Worm (Caenorhabditis elegans) whole organism, L4 larva: ENCODE results near the gene haf-7.
"Not testable (repeated sequence)": the region's sequence is repeated elsewhere in the genome, so short reads cannot be mapped to it uniquely, and the experiment has no call there.

Source experiments
- Y48G9A.11 ChIP-seq: fragments of 200-800 bp; sonication (Bioruptor generic); IDR thresholded peaks from 2 replicates; pipeline ENCODE4 v1.3.6; 2022; ENCODE audit warnings: missing genetic modification reagents, missing genetic modification characterization, missing compliant biosample characterization
- ceh-82 ChIP-seq: sonication (generic microtip); optimal IDR thresholded peaks from 2 replicates; lab custom pipeline; 2017; ENCODE audit warnings: missing biosample characterization, missing genetic modification characterization
- dmd-6 ChIP-seq: fragments of 200-800 bp; sonication (Bioruptor generic); IDR thresholded peaks from 2 replicates; pipeline ENCODE4 v1.3.6; 2022; ENCODE audit warnings: missing genetic modification reagents, missing genetic modification characterization, missing compliant biosample characterization
- gei-8 ChIP-seq: fragments of 200-800 bp; sonication (Bioruptor generic); optimal IDR thresholded peaks from 2 replicates; lab custom pipeline; 2018; ENCODE audit warnings: mild to moderate bottlenecking, missing genetic modification characterization, missing compliant biosample characterization
- lin-13 ChIP-seq: fragments of 150-350 bp; optimal IDR thresholded peaks from 2 replicates; lab custom pipeline; 2014; ENCODE audit warnings: missing biosample characterization, missing genetic modification reagents, missing genetic modification characterization
- nhr-28 ChIP-seq: fragments of 150-350 bp; optimal IDR thresholded peaks from 2 replicates; lab custom pipeline; 2014; ENCODE audit warnings: missing biosample characterization, missing genetic modification characterization
- nhr-41 ChIP-seq: fragments of 200-800 bp; sonication (Bioruptor generic); IDR thresholded peaks from 2 replicates; pipeline ENCODE4 v1.3.6; 2022; ENCODE audit warnings: missing genetic modification reagents, missing genetic modification characterization, missing compliant biosample characterization
- pha-4 ChIP-seq, 2 experiments: fragments of 150-350 bp in 1 of 2; fragments of 200-800 bp in 1 of 2; sonication (Bioruptor generic) in 1 of 2; IDR thresholded peaks in 1 of 2; optimal IDR thresholded peaks in 1 of 2; 2 replicates each; pipeline versions ENCODE4 v1.3.6 to Lab custom; 2014 to 2022; ENCODE audit warnings: missing genetic modification characterization in 2 of 2, missing genetic modification reagents in 2 of 2, missing biosample characterization in 1 of 2, missing compliant biosample characterization in 1 of 2
- set-16 ChIP-seq: fragments of 200-800 bp; sonication (Bioruptor generic); IDR thresholded peaks from 2 replicates; pipeline ENCODE4 v1.3.6; 2022; ENCODE audit warnings: missing genetic modification reagents, missing genetic modification characterization, missing compliant biosample characterization

Gene haf-7

ce11 chrV:14824124-14824523 is 51.1 kb downstream of the haf-7 start, which contains the start of gene W06A7.4:
Gene W06A7.4 (plus strand): TSS chrV:14824424.
- no peak for TF ChIP-seq nhr-41
- TF ChIP-seq Y48G9A.11 (GFP tag; lab: Robert Waterston, UW): no peak
- TF ChIP-seq pha-4 (GFP tag; IDR thresholded peaks at IDR 0.05; lab: Robert Waterston, UW): no peak
- TF ChIP-seq pha-4 (tag; optimal IDR thresholded peaks at IDR 0.05; lab: Kevin White, UChicago): no peak
- TF ChIP-seq set-16 (GFP tag; lab: Robert Waterston, UW): no peak
- TF ChIP-seq nhr-28 (tag; lab: Kevin White, UChicago): peak; percentile 30
- TF ChIP-seq ceh-82 (tag; lab: Kevin White, UChicago): no peak

ce11 chrV:14826952-14827351 is 53.9 kb downstream of the haf-7 start, which contains the start of gene nspa-8:
Gene nspa-8 (minus strand): TSS chrV:14827052.
- TF ChIP-seq dmd-6 (GFP tag; lab: Robert Waterston, UW); gei-8; lin-13 (GFP tag; lab: Kevin White, UChicago): not testable (repeated sequence)
